Worm (Caenorhabditis elegans) whole organism, L1 larva: ENCODE data around the gene fdgt-2.
A peak's percentile ranks its signal among the peaks of the same experiment; 100 is the strongest.

Experiments
- C04F5.9 ChIP-seq: sonication (generic microtip); optimal IDR thresholded peaks from 2 replicates; lab custom pipeline; 2016; ENCODE audit warnings: missing genetic modification characterization, missing compliant biosample characterization
- C16A3.4 ChIP-seq: fragments of 150-350 bp; optimal IDR thresholded peaks from 2 replicates; lab custom pipeline; 2014; ENCODE audit warnings: missing biosample characterization, missing genetic modification characterization
- F16B12.6 ChIP-seq: fragments of 150-350 bp; optimal IDR thresholded peaks from 2 replicates; lab custom pipeline; 2014; ENCODE audit warnings: missing biosample characterization, missing genetic modification characterization
- aly-2 ChIP-seq: fragments of 150-350 bp; optimal IDR thresholded peaks from 2 replicates; lab custom pipeline; 2014; ENCODE audit warnings: missing biosample characterization, missing genetic modification characterization
- blmp-1 ChIP-seq: fragments of 150-350 bp; optimal IDR thresholded peaks from 2 replicates; lab custom pipeline; 2014; ENCODE audit warnings: missing biosample characterization, missing genetic modification characterization
- ceh-8 ChIP-seq: fragments of 200-800 bp; sonication (Bioruptor generic); optimal IDR thresholded peaks from 2 replicates; lab custom pipeline; 2018; ENCODE audit warnings: mild to moderate bottlenecking, missing genetic modification characterization, moderate library complexity, missing compliant biosample characterization
- ceh-82 ChIP-seq, 3 experiments: fragments of 150-350 bp in 1 of 3; sonication (generic microtip) in 2 of 3; optimal IDR thresholded peaks; 2 replicates each; lab custom pipeline; 2014 to 2017; ENCODE audit warnings: missing biosample characterization in 3 of 3, missing genetic modification characterization in 3 of 3
- ces-1 ChIP-seq: fragments of 150-350 bp; optimal IDR thresholded peaks from 2 replicates; lab custom pipeline; 2014; ENCODE audit warnings: missing biosample characterization, missing genetic modification reagents, missing genetic modification characterization
- dpl-1 ChIP-seq, 3 experiments: fragments of 150-350 bp in 2 of 3; sonication (generic microtip) in 1 of 3; optimal IDR thresholded peaks; 2 replicates each; lab custom pipeline; 2014 to 2017; ENCODE audit warnings: missing biosample characterization in 3 of 3, missing genetic modification characterization in 3 of 3, missing genetic modification reagents in 3 of 3
- efl-1 ChIP-seq, 4 experiments: fragments of 150-350 bp; optimal IDR thresholded peaks in 3 of 4; peaks in 1 of 4; 1 replicate in 1 of 4; 2 replicates in 3 of 4; lab custom pipeline; 2014; ENCODE audit warnings: missing biosample characterization in 2 of 4, missing genetic modification characterization in 2 of 4, missing genetic modification reagents in 2 of 4
- efl-3 ChIP-seq: fragments of 200-800 bp; sonication (Bioruptor generic); optimal IDR thresholded peaks from 2 replicates; lab custom pipeline; 2018; ENCODE audit warnings: mild to moderate bottlenecking, missing genetic modification characterization, missing compliant biosample characterization
- egl-13 ChIP-seq: sonication (generic microtip); optimal IDR thresholded peaks from 2 replicates; lab custom pipeline; 2016; ENCODE audit warnings: missing genotype, missing genetic modification reagents, missing genetic modification characterization, missing compliant biosample characterization
- egl-27 ChIP-seq, 2 experiments: fragments of 150-350 bp in 1 of 2; sonication (generic microtip); optimal IDR thresholded peaks; 3 replicates each; lab custom pipeline; 2017 to 2018; ENCODE audit warnings: missing biosample characterization in 2 of 2, missing genetic modification characterization in 2 of 2, missing genetic modification reagents in 2 of 2
- elt-2 ChIP-seq: sonication (generic microtip); optimal IDR thresholded peaks from 2 replicates; lab custom pipeline; 2016; ENCODE audit warnings: missing genetic modification characterization, mild to moderate bottlenecking, inconsistent platforms, missing compliant biosample characterization, missing genetic modification reagents
- elt-3 ChIP-seq, 6 experiments: fragments of 150-350 bp in 1 of 6; sonication (generic microtip); optimal IDR thresholded peaks; 2 replicates each; lab custom pipeline; 2017 to 2018; ENCODE audit warnings: missing biosample characterization in 6 of 6, missing genetic modification characterization in 6 of 6, inconsistent platforms in 1 of 6
- ets-5 ChIP-seq: fragments of 200-800 bp; sonication (Bioruptor generic); IDR thresholded peaks from 2 replicates; pipeline ENCODE4 v1.3.6; 2022; ENCODE audit warnings: missing genetic modification characterization, missing compliant biosample characterization
- fkh-10 ChIP-seq: sonication (generic microtip); optimal IDR thresholded peaks from 2 replicates; lab custom pipeline; 2017; ENCODE audit warnings: missing biosample characterization, missing genetic modification reagents, missing genetic modification characterization
- fkh-4 ChIP-seq: sonication (generic microtip); optimal IDR thresholded peaks from 2 replicates; lab custom pipeline; 2016; ENCODE audit warnings: missing compliant biosample characterization, missing genetic modification characterization, borderline replicate concordance
- hlh-17 ChIP-seq: fragments of 200-800 bp; sonication (Bioruptor generic); optimal IDR thresholded peaks from 2 replicates; lab custom pipeline; 2018; ENCODE audit warnings: missing genetic modification characterization, mild to moderate bottlenecking, missing compliant biosample characterization, moderate library complexity, borderline replicate concordance
- isw-1 ChIP-seq: fragments of 200-800 bp; sonication (Bioruptor generic); IDR thresholded peaks from 2 replicates; pipeline ENCODE4 v1.3.6; 2022; ENCODE audit warnings: missing genetic modification characterization, missing compliant biosample characterization
- jun-1 ChIP-seq: fragments of 150-350 bp; optimal IDR thresholded peaks from 2 replicates; lab custom pipeline; 2014; ENCODE audit warnings: missing biosample characterization, missing genetic modification reagents, missing genetic modification characterization
- lin-13 ChIP-seq: fragments of 150-350 bp; optimal IDR thresholded peaks from 2 replicates; lab custom pipeline; 2014; ENCODE audit warnings: missing biosample characterization, missing genetic modification reagents, missing genetic modification characterization
- lin-35 ChIP-seq, 2 experiments: fragments of 150-350 bp; optimal IDR thresholded peaks; 2 replicates each; lab custom pipeline; 2014; ENCODE audit warnings: missing biosample characterization in 2 of 2, missing genetic modification characterization in 2 of 2, missing genetic modification reagents in 2 of 2
- lin-39 ChIP-seq: fragments of 150-350 bp; optimal IDR thresholded peaks from 2 replicates; lab custom pipeline; 2014; ENCODE audit warnings: missing biosample characterization, missing genetic modification reagents, missing genetic modification characterization
- lir-3 ChIP-seq: sonication (generic microtip); optimal IDR thresholded peaks from 2 replicates; lab custom pipeline; 2016; ENCODE audit warnings: mild to moderate bottlenecking, missing genetic modification characterization, moderate library complexity, missing compliant biosample characterization; ENCODE audit not compliant: poor library complexity
- lsy-2 ChIP-seq, 2 experiments: fragments of 150-350 bp; optimal IDR thresholded peaks; 2 replicates each; lab custom pipeline; 2014; ENCODE audit warnings: missing biosample characterization in 2 of 2, missing genetic modification characterization in 2 of 2
- mdl-1 ChIP-seq, 2 experiments: fragments of 150-350 bp; optimal IDR thresholded peaks; 2 replicates each; lab custom pipeline; 2014 to 2017; ENCODE audit warnings: missing biosample characterization in 2 of 2, missing genetic modification characterization in 2 of 2, inconsistent platforms in 1 of 2
- mep-1 ChIP-seq: fragments of 150-350 bp; optimal IDR thresholded peaks from 2 replicates; lab custom pipeline; 2014; ENCODE audit warnings: missing biosample characterization, missing genetic modification characterization
- nhr-19 ChIP-seq: fragments of 200-800 bp; sonication (Bioruptor generic); conservative IDR thresholded peaks from 2 replicates; pipeline ENCODE4 v1.3.6; 2022; ENCODE audit warnings: missing genetic modification characterization, missing compliant biosample characterization
- nhr-20 ChIP-seq: sonication (generic microtip); optimal IDR thresholded peaks from 2 replicates; lab custom pipeline; 2016; ENCODE audit warnings: mild to moderate bottlenecking, missing genetic modification characterization, missing compliant biosample characterization
- nhr-237 ChIP-seq: fragments of 150-350 bp; optimal IDR thresholded peaks from 2 replicates; lab custom pipeline; 2014; ENCODE audit warnings: missing biosample characterization, missing genetic modification characterization
- nhr-47 ChIP-seq: sonication (generic microtip); optimal IDR thresholded peaks from 2 replicates; lab custom pipeline; 2016; ENCODE audit warnings: mild to moderate bottlenecking, missing genetic modification characterization, moderate library complexity, missing compliant biosample characterization
- nhr-71 ChIP-seq: sonication (generic microtip); optimal IDR thresholded peaks from 2 replicates; lab custom pipeline; 2016; ENCODE audit warnings: mild to moderate bottlenecking, missing genetic modification characterization, moderate library complexity, missing compliant biosample characterization
- nhr-77 ChIP-seq: fragments of 150-350 bp; optimal IDR thresholded peaks from 2 replicates; lab custom pipeline; 2014; ENCODE audit warnings: missing biosample characterization, missing genetic modification characterization
- nhr-85 ChIP-seq: sonication (generic microtip); peaks from one replicate; lab custom pipeline; 2016; ENCODE audit warnings: missing genetic modification characterization, inconsistent platforms, missing compliant biosample characterization
- nhr-90 ChIP-seq: sonication (generic microtip); optimal IDR thresholded peaks from 2 replicates; lab custom pipeline; 2016; ENCODE audit warnings: mild to moderate bottlenecking, missing genetic modification characterization, missing compliant biosample characterization; ENCODE audit not compliant: poor library complexity
- rnt-1 ChIP-seq: sonication (generic microtip); optimal IDR thresholded peaks from 2 replicates; lab custom pipeline; 2016; ENCODE audit warnings: mild to moderate bottlenecking, missing genetic modification characterization, moderate library complexity, missing compliant biosample characterization
- skn-1 ChIP-seq: fragments of 150-350 bp; optimal IDR thresholded peaks from 2 replicates; lab custom pipeline; 2014; ENCODE audit warnings: missing biosample characterization, missing genetic modification characterization
- snu-23 ChIP-seq: sonication (generic microtip); optimal IDR thresholded peaks from 2 replicates; lab custom pipeline; 2016; ENCODE audit warnings: missing genetic modification characterization, missing compliant biosample characterization
- sox-4 ChIP-seq: sonication (generic microtip); optimal IDR thresholded peaks from 2 replicates; lab custom pipeline; 2016; ENCODE audit warnings: missing genetic modification characterization, missing compliant biosample characterization
- swsn-7 ChIP-seq: sonication (generic microtip); optimal IDR thresholded peaks from 2 replicates; lab custom pipeline; 2016; ENCODE audit warnings: missing genetic modification characterization, missing compliant biosample characterization
- tbx-2 ChIP-seq: sonication (generic microtip); optimal IDR thresholded peaks from 2 replicates; lab custom pipeline; 2016; ENCODE audit warnings: missing genetic modification characterization, missing compliant biosample characterization
- tlp-1 ChIP-seq: fragments of 150-350 bp; optimal IDR thresholded peaks from 2 replicates; lab custom pipeline; 2014; ENCODE audit warnings: missing biosample characterization, missing genetic modification characterization
- unc-130 ChIP-seq: fragments of 150-350 bp; optimal IDR thresholded peaks from 2 replicates; lab custom pipeline; 2017; ENCODE audit warnings: missing biosample characterization, missing genetic modification characterization, inconsistent platforms
- unc-30 ChIP-seq: sonication (generic microtip); optimal IDR thresholded peaks from 2 replicates; lab custom pipeline; 2017; ENCODE audit warnings: missing biosample characterization, missing genetic modification characterization
- unc-86 ChIP-seq: sonication (generic microtip); optimal IDR thresholded peaks from 2 replicates; lab custom pipeline; 2016; ENCODE audit warnings: missing genetic modification characterization, missing compliant biosample characterization
- vab-15 ChIP-seq: sonication (generic microtip); optimal IDR thresholded peaks from 2 replicates; lab custom pipeline; 2017; ENCODE audit warnings: missing genotype, mild to moderate bottlenecking, missing genetic modification characterization, missing compliant biosample characterization
- xbp-1 ChIP-seq: sonication (generic microtip); optimal IDR thresholded peaks from 2 replicates; lab custom pipeline; 2016; ENCODE audit warnings: missing genetic modification characterization, missing compliant biosample characterization
- zag-1 ChIP-seq: fragments of 150-350 bp; optimal IDR thresholded peaks from 2 replicates; lab custom pipeline; 2014; ENCODE audit warnings: missing biosample characterization, missing genetic modification characterization
- zip-4 ChIP-seq: fragments of 200-800 bp; sonication (Bioruptor generic); optimal IDR thresholded peaks from 2 replicates; lab custom pipeline; 2018; ENCODE audit warnings: mild to moderate bottlenecking, missing genetic modification characterization, moderate library complexity, missing compliant biosample characterization

Gene fdgt-2

DNA sequence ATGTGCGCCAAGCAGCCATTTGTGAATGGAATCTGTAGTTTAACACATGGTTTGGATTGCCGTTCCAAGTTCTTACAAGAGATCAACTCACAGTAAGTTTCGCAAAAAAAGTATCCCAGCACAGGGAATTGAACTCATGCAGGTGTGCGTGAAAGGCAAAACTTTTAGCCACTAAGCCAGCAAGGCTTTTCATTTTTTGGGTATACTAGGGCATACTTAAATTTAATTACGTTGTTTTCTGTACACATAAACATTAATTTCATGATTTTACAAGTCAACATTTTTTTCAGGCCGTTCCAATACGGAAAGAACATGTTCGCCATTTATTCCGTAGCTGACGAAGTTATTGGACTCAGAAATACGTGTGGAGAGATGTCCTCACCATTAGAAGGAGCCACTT lies 24.1 kb downstream of the fdgt-2 start:
- TF ChIP-seq C04F5.9 (no peak), F16B12.6 (tag; lab: Kevin White, UChicago) (peak; percentile 0), fkh-10 (no peak), lsy-2 (tag; optimal IDR thresholded peaks at IDR 0.05; lab: Kevin White, UChicago) (peak in 1 of 2 experiments; percentile 16), efl-1 (optimal IDR thresholded peaks at IDR 0.05; lab: Kevin White, UChicago) (no peak), efl-1 (GFP tag; optimal IDR thresholded peaks at IDR 0.05 in 1 of 2; lab: Kevin White, UChicago) (peak in 1 of 2 experiments; percentile 91)

ce11 chrII:8442176-8442575 lies 24.8 kb downstream of the fdgt-2 start:
- TF ChIP-seq jun-1 (tag; lab: Kevin White, UChicago), result peak; percentile 26
- TF ChIP-seq skn-1, result peak; percentile 9
- peak; percentile 14 to 56 (median 37) for TF ChIP-seq ceh-82 (tag; optimal IDR thresholded peaks at IDR 0.05; lab: Kevin White, UChicago)
- TF ChIP-seq lir-3, result no peak
- TF ChIP-seq nhr-237 (tag; lab: Kevin White, UChicago), result no peak
- TF ChIP-seq sox-4, result no peak
- peak; percentile 71 for TF ChIP-seq nhr-71 (tag; lab: Kevin White, UChicago)
- TF ChIP-seq dpl-1 (GFP tag; optimal IDR thresholded peaks at IDR 0.05; lab: Kevin White, UChicago), result peak; percentile 34 to 58 (median 51)
- TF ChIP-seq mdl-1 (tag; optimal IDR thresholded peaks at IDR 0.05; lab: Kevin White, UChicago), result peak in 1 of 2 experiments; percentile 33
- TF ChIP-seq egl-27 (tag; optimal IDR thresholded peaks at IDR 0.05; lab: Kevin White, UChicago), result no peak
- peak; percentile 35 for TF ChIP-seq unc-130 (tag; lab: Kevin White, UChicago)
- peak; percentile 85 to 95 for TF ChIP-seq lsy-2 (tag; optimal IDR thresholded peaks at IDR 0.05; lab: Kevin White, UChicago)
- no peak for TF ChIP-seq nhr-77
- TF ChIP-seq aly-2, result no peak
- no peak for TF ChIP-seq unc-30 (tag; lab: Kevin White, UChicago)
- TF ChIP-seq ets-5 (GFP tag; lab: Robert Waterston, UW), result no peak
- no peak for TF ChIP-seq zag-1 (tag; lab: Kevin White, UChicago)
- no peak for TF ChIP-seq egl-13 (tag; lab: Kevin White, UChicago)
- TF ChIP-seq elt-3 (tag; optimal IDR thresholded peaks at IDR 0.05; lab: Kevin White, UChicago), result peak in 2 of 6 experiments; percentile 9 to 46
- no peak for TF ChIP-seq elt-2 (tag; lab: Kevin White, UChicago)
- no peak for TF ChIP-seq tlp-1 (tag; lab: Kevin White, UChicago)
- TF ChIP-seq hlh-17, result no peak
- TF ChIP-seq snu-23 (GFP tag; lab: Kevin White, UChicago), result peak; percentile 54
- no peak for TF ChIP-seq fkh-4 (tag; lab: Kevin White, UChicago)
- peak; percentile 8; the same call in 1 of the 2 replicates for TF ChIP-seq isw-1 (GFP tag; lab: Robert Waterston, UW)
- TF ChIP-seq rnt-1 (tag; lab: Kevin White, UChicago), result peak; percentile 30
- peak; percentile 42 for TF ChIP-seq nhr-90 (tag; lab: Kevin White, UChicago)
- no peak for TF ChIP-seq vab-15 (tag; lab: Kevin White, UChicago)
- TF ChIP-seq xbp-1 (tag; lab: Kevin White, UChicago), result peak; percentile 44
- TF ChIP-seq C16A3.4 (tag; lab: Kevin White, UChicago), result peak; percentile 2
- TF ChIP-seq ces-1 (GFP tag; lab: Kevin White, UChicago), result no peak
- TF ChIP-seq efl-3, result no peak
- TF ChIP-seq nhr-20 (tag; lab: Kevin White, UChicago), result peak; percentile 60
- no peak for TF ChIP-seq unc-86 (tag; lab: Kevin White, UChicago)
- peak; percentile 31 for TF ChIP-seq nhr-19 (GFP tag; lab: Robert Waterston, UW)
- TF ChIP-seq mep-1, result peak; percentile 65
- TF ChIP-seq nhr-47 (tag; lab: Kevin White, UChicago), result peak; percentile 63
- TF ChIP-seq F16B12.6 (tag; lab: Kevin White, UChicago), result peak; percentile 90
- TF ChIP-seq lin-35 (GFP tag; optimal IDR thresholded peaks at IDR 0.05; lab: Kevin White, UChicago), result peak; percentile 45 to 67
- TF ChIP-seq swsn-7 (tag; lab: Kevin White, UChicago), result peak; percentile 47
- TF ChIP-seq nhr-85 (tag; lab: Kevin White, UChicago), result peak; percentile 82
- TF ChIP-seq lin-39 (tag; lab: Kevin White, UChicago), result no peak
- TF ChIP-seq tbx-2, result peak; percentile 38
- TF ChIP-seq lin-13 (GFP tag; lab: Kevin White, UChicago), result peak; percentile 8
- TF ChIP-seq blmp-1 (tag; lab: Kevin White, UChicago), result peak; percentile 63
- no peak for TF ChIP-seq fkh-10
- no peak for TF ChIP-seq ceh-8 (GFP tag; lab: Kevin White, UChicago)
- TF ChIP-seq zip-4 (GFP tag; lab: Kevin White, UChicago), result no peak
